Worm (Caenorhabditis elegans): ENCODE results near the gene CD4.11.
A peak's percentile ranks its signal among the peaks of the same experiment; 100 is the strongest.

The CD4.11 gene

ce11 chrV:5592323-5592722 is 7.4 kb downstream of the CD4.11 start, which contains the start of gene vps-37 (continued):
- TF ChIP-seq cebp-1 (GFP tag; IDR thresholded peaks at IDR 0.05) (peak; percentile 36; the same call in 1 of the 2 replicates), cebp-1 (tag; optimal IDR thresholded peaks at IDR 0.05) (peak; percentile 83), let-526 (GFP tag; IDR thresholded peaks at IDR 0.05) (no peak), D2030.7 (GFP tag; IDR thresholded peaks at IDR 0.05) (peak; percentile 61), hmg-1.2 (GFP tag; IDR thresholded peaks at IDR 0.05) (peak; percentile 99), snpc-4 (GFP tag; optimal IDR thresholded peaks at IDR 0.05) (no peak), snpc-4 (tag; optimal IDR thresholded peaks at IDR 0.05) (peak in 3 of 4 experiments; percentile 33 to 55 (median 39)), dpl-1 (GFP tag; optimal IDR thresholded peaks at IDR 0.05) (peak; percentile 45), F39B2.1 (GFP tag; IDR thresholded peaks at IDR 0.05) (no peak), ceh-100 (GFP tag; IDR thresholded peaks at IDR 0.05) (no peak), nhr-90 (tag; optimal IDR thresholded peaks at IDR 0.05) (no peak), lin-40 (tag; optimal IDR thresholded peaks at IDR 0.05) (peak; percentile 78), ceh-91 (GFP tag; IDR thresholded peaks at IDR 0.05) (peak; percentile 44; the same call in 1 of the 2 replicates), F23B12.7 (tag; optimal IDR thresholded peaks at IDR 0.05; ENCODE audit: insufficient read depth) (peak; percentile 11), tbp1 (GFP tag; optimal IDR thresholded peaks at IDR 0.05) (no peak), F55B11.4 (tag; optimal IDR thresholded peaks at IDR 0.05; ENCODE audit: borderline replicate concordance, insufficient read depth) (no peak), Y53G8AR.9 (GFP tag; conservative IDR thresholded peaks at IDR 0.05) (no peak), ZK185.1 (tag; optimal IDR thresholded peaks at IDR 0.05; ENCODE audit: poor library complexity, severe bottlenecking) (peak; percentile 77), lin-35 (GFP tag; optimal IDR thresholded peaks at IDR 0.05) (peak in 1 of 3 experiments; percentile 70), rcor-1 (GFP tag; IDR thresholded peaks at IDR 0.05) (peak; percentile 80; the same call in 1 of the 2 replicates), let-607 (tag; optimal IDR thresholded peaks at IDR 0.05) (no peak), ekl-4 (GFP tag; IDR thresholded peaks at IDR 0.05) (no peak; the same call in 1 of the 2 replicates), pha-4 (tag; optimal IDR thresholded peaks at IDR 0.05) (no peak), lsl-1 (GFP tag; optimal IDR thresholded peaks at IDR 0.05) (peak; percentile 48), pbrm-1 (GFP tag; IDR thresholded peaks at IDR 0.05) (peak; percentile 62; the same call in 1 of the 2 replicates), madf-8 (GFP tag; conservative IDR thresholded peaks at IDR 0.05) (peak; percentile 50; the same call in 1 of the 2 replicates), lin-54 (GFP tag; optimal IDR thresholded peaks at IDR 0.05) (peak; percentile 75), madf-3 (GFP tag; IDR thresholded peaks at IDR 0.05) (no peak), nfya-2 (GFP tag; IDR thresholded peaks at IDR 0.05) (no peak), Y79H2A.3 (GFP tag; conservative IDR thresholded peaks at IDR 0.05) (no peak), sptf-2 (GFP tag; optimal IDR thresholded peaks at IDR 0.05) (no peak), nfyb-1 (GFP tag; IDR thresholded peaks at IDR 0.05) (peak; percentile 12; the same call in 1 of the 2 replicates), dox-1 (GFP tag; IDR thresholded peaks at IDR 0.05) (no peak), chd-7 (tag; optimal IDR thresholded peaks at IDR 0.05) (no peak)

ce11 chrV:5593406-5593805 is 8.5 kb downstream of the CD4.11 start, which contains the start of gene mrpl-48:
Gene mrpl-48, plus strand, starts transcription at chrV:5593706.
- TF ChIP-seq lin-54 (GFP tag; optimal IDR thresholded peaks at IDR 0.05) = no peak
- no peak for TF ChIP-seq F49E8.2 (tag; optimal IDR thresholded peaks at IDR 0.05; ENCODE audit: insufficient read depth)
- TF ChIP-seq D2030.7 (GFP tag; IDR thresholded peaks at IDR 0.05) = peak; percentile 24; the same call in 1 of the 2 replicates
- peak; percentile 53; the same call in 1 of the 2 replicates for TF ChIP-seq B0336.3 (GFP tag; IDR thresholded peaks at IDR 0.05)
